Fruit fly (Drosophila melanogaster) whole organism, embryonic: ENCODE results near the gene dpp.
A peak's percentile ranks its signal among the peaks of the same experiment; 100 is the strongest.

ENCODE experiments used
- BEAF-32 ChIP-seq: fragments of 200-800 bp; sonication (Bioruptor generic); optimal IDR thresholded peaks from 3 replicates; lab custom pipeline; 2017; ENCODE audit warnings: missing biosample characterization, missing genetic modification characterization, mild to moderate bottlenecking, moderate library complexity, missing genetic modification reagents
- CG10267 ChIP-seq: fragments of 200-800 bp; sonication (Bioruptor generic); optimal IDR thresholded peaks from 2 replicates; lab custom pipeline; 2018; ENCODE audit warnings: missing biosample characterization, mild to moderate bottlenecking, missing genetic modification characterization, moderate library complexity
- CG10431 ChIP-seq: fragments of 200-800 bp; sonication (Bioruptor generic); optimal IDR thresholded peaks from 3 replicates; lab custom pipeline; 2018; ENCODE audit warnings: missing biosample characterization, mild to moderate bottlenecking, missing genetic modification characterization
- CG12219 ChIP-seq: fragments of 200-800 bp; sonication (Bioruptor generic); optimal IDR thresholded peaks from 3 replicates; lab custom pipeline; 2018; ENCODE audit warnings: missing biosample characterization, mild to moderate bottlenecking, missing genetic modification characterization
- CG12391 ChIP-seq: fragments of 200-800 bp; sonication (Bioruptor generic); optimal IDR thresholded peaks from 3 replicates; lab custom pipeline; 2018; ENCODE audit warnings: missing biosample characterization, mild to moderate bottlenecking, missing genetic modification characterization, moderate library complexity
- CG16813 ChIP-seq: fragments of 200-800 bp; sonication (Bioruptor generic); IDR thresholded peaks from 3 replicates; pipeline ENCODE4 v1.3.6; 2022; ENCODE audit warnings: missing biosample characterization, missing genetic modification characterization; ENCODE audit not compliant: partially characterized antibody
- CG16815 ChIP-seq: fragments of 200-800 bp; sonication (Bioruptor generic); optimal IDR thresholded peaks from 3 replicates; lab custom pipeline; 2017; ENCODE audit warnings: missing biosample characterization, mild to moderate bottlenecking, missing genetic modification characterization
- CG17359 ChIP-seq: fragments of 200-800 bp; sonication (Bioruptor generic); optimal IDR thresholded peaks from 3 replicates; lab custom pipeline; 2018; ENCODE audit warnings: missing biosample characterization, mild to moderate bottlenecking, missing genetic modification characterization, moderate library complexity
- CG17568 ChIP-seq: fragments of 200-800 bp; sonication (Bioruptor generic); optimal IDR thresholded peaks from 2 replicates; lab custom pipeline; 2018; ENCODE audit warnings: missing biosample characterization, mild to moderate bottlenecking, missing genetic modification characterization, moderate library complexity
- CG32772 ChIP-seq: fragments of 200-800 bp; sonication (Bioruptor generic); IDR thresholded peaks from 2 replicates; pipeline ENCODE4 v1.3.6; 2022; ENCODE audit warnings: missing biosample characterization, missing genetic modification characterization
- CG34224 ChIP-seq: fragments of 200-800 bp; sonication (Bioruptor generic); IDR thresholded peaks from 3 replicates; pipeline ENCODE4 v1.3.6; 2022; ENCODE audit warnings: missing biosample characterization, missing genetic modification characterization; ENCODE audit not compliant: partially characterized antibody
- CG4854 ChIP-seq: fragments of 200-800 bp; sonication (Bioruptor generic); optimal IDR thresholded peaks from 2 replicates; lab custom pipeline; 2016; ENCODE audit warnings: missing biosample characterization, missing genetic modification characterization, inconsistent platforms
- CG6683 ChIP-seq: fragments of 200-800 bp; sonication (Bioruptor generic); optimal IDR thresholded peaks from 2 replicates; lab custom pipeline; 2017; ENCODE audit warnings: missing biosample characterization, mild to moderate bottlenecking, missing genetic modification characterization, missing genetic modification reagents
- CG8388 ChIP-seq: fragments of 200-800 bp; sonication (Bioruptor generic); optimal IDR thresholded peaks from 2 replicates; lab custom pipeline; 2019; ENCODE audit warnings: missing biosample characterization, mild to moderate bottlenecking, missing genetic modification characterization, moderate library complexity
- CG8765 ChIP-seq: fragments of 200-800 bp; sonication (Bioruptor generic); IDR thresholded peaks from 2 replicates; pipeline ENCODE4 v1.3.6; 2022; ENCODE audit warnings: missing biosample characterization, missing genetic modification characterization
- CG9932 ChIP-seq: fragments of 200-800 bp; sonication (Bioruptor generic); IDR thresholded peaks from 2 replicates; pipeline ENCODE4 v1.3.6; 2022; ENCODE audit warnings: missing biosample characterization, missing genetic modification characterization
- Chrac-16 ChIP-seq: fragments of 200-800 bp; sonication (Bioruptor generic); optimal IDR thresholded peaks from 3 replicates; lab custom pipeline; 2016; ENCODE audit warnings: missing biosample characterization, missing genetic modification characterization
- Fer2 ChIP-seq: fragments of 200-800 bp; sonication (Bioruptor generic); optimal IDR thresholded peaks from 2 replicates; lab custom pipeline; 2018; ENCODE audit warnings: missing biosample characterization, mild to moderate bottlenecking, missing genetic modification characterization, moderate library complexity
- Fer3 ChIP-seq: fragments of 200-800 bp; sonication (Bioruptor generic); optimal IDR thresholded peaks from 2 replicates; lab custom pipeline; 2018; ENCODE audit warnings: missing biosample characterization, mild to moderate bottlenecking, missing genetic modification characterization, moderate library complexity
- GATAe ChIP-seq: fragments of 200-800 bp; sonication (Bioruptor generic); conservative IDR thresholded peaks from 2 replicates; pipeline ENCODE4 v1.3.6; 2022; ENCODE audit warnings: missing biosample characterization, missing genetic modification characterization
- Jarid2 ChIP-seq: fragments of 200-800 bp; sonication (Bioruptor generic); optimal IDR thresholded peaks from 3 replicates; lab custom pipeline; 2017; ENCODE audit warnings: mild to moderate bottlenecking, missing biosample characterization, missing genetic modification reagents, missing genetic modification characterization
- Mad ChIP-seq: fragments of 200-800 bp; sonication (Bioruptor generic); optimal IDR thresholded peaks from 2 replicates; lab custom pipeline; 2016; ENCODE audit warnings: missing biosample characterization, missing genetic modification characterization
- Nf-YC ChIP-seq: fragments of 200-800 bp; optimal IDR thresholded peaks from 3 replicates; lab custom pipeline; 2019; ENCODE audit warnings: missing biosample characterization, mild to moderate bottlenecking, missing genetic modification characterization, moderate library complexity
- PHDP ChIP-seq: fragments of 200-800 bp; sonication (Bioruptor generic); optimal IDR thresholded peaks from 3 replicates; lab custom pipeline; 2018; ENCODE audit warnings: missing biosample characterization, mild to moderate bottlenecking, missing genetic modification characterization, moderate library complexity
- Ptx1 ChIP-seq: fragments of 200-800 bp; sonication (Bioruptor generic); IDR thresholded peaks from 2 replicates; pipeline ENCODE4 v1.3.6; 2022; ENCODE audit warnings: missing biosample characterization, missing genetic modification characterization
- Sox102F ChIP-seq: fragments of 200-800 bp; sonication (Bioruptor generic); optimal IDR thresholded peaks from 2 replicates; lab custom pipeline; 2018; ENCODE audit warnings: missing biosample characterization, mild to moderate bottlenecking, missing genetic modification characterization, moderate library complexity
- YL-1 ChIP-seq: fragments of 200-800 bp; sonication (Bioruptor generic); optimal IDR thresholded peaks from 3 replicates; lab custom pipeline; 2017; ENCODE audit warnings: missing biosample characterization, mild to moderate bottlenecking, missing genetic modification characterization
- amos ChIP-seq: fragments of 200-800 bp; sonication (Bioruptor generic); IDR thresholded peaks from 2 replicates; pipeline ENCODE4 v1.3.6; 2022; ENCODE audit warnings: missing biosample characterization, missing genetic modification characterization; ENCODE audit not compliant: partially characterized antibody
- ash1 ChIP-seq: fragments of 200-800 bp; sonication (Bioruptor generic); optimal IDR thresholded peaks from 2 replicates; lab custom pipeline; 2018; ENCODE audit warnings: missing biosample characterization, mild to moderate bottlenecking, missing genetic modification characterization
- bsh ChIP-seq, 2 experiments: fragments of 200-800 bp; sonication (Bioruptor generic); optimal IDR thresholded peaks; 2 replicates each; lab custom pipeline; 2017 to 2018; ENCODE audit warnings: mild to moderate bottlenecking in 2 of 2, missing biosample characterization in 2 of 2, missing genetic modification characterization in 2 of 2, moderate library complexity in 1 of 2
- cad ChIP-seq: fragments of >200 bp; optimal IDR thresholded peaks from 2 replicates; lab custom pipeline; 2017; ENCODE audit warnings: missing biosample characterization, missing genetic modification characterization
- cato ChIP-seq: fragments of 200-800 bp; sonication (Bioruptor generic); optimal IDR thresholded peaks from 2 replicates; lab custom pipeline; 2016; ENCODE audit warnings: missing biosample characterization, missing genetic modification characterization, borderline replicate concordance
- ci ChIP-seq: fragments of 200-800 bp; sonication (Bioruptor generic); IDR thresholded peaks from 3 replicates; pipeline ENCODE4 v1.3.6; 2022; ENCODE audit warnings: missing biosample characterization, missing genetic modification characterization
- dm ChIP-seq: fragments of 200-800 bp; sonication (Bioruptor generic); optimal IDR thresholded peaks from 3 replicates; lab custom pipeline; 2016; ENCODE audit warnings: missing biosample characterization, missing genetic modification characterization
- gfzf ChIP-seq: fragments of 200-800 bp; sonication (Bioruptor generic); optimal IDR thresholded peaks from 2 replicates; lab custom pipeline; 2016; ENCODE audit warnings: missing biosample characterization, mild to moderate bottlenecking, missing genetic modification characterization, moderate library complexity
- grau ChIP-seq: fragments of 200-800 bp; optimal IDR thresholded peaks from 3 replicates; lab custom pipeline; 2019; ENCODE audit warnings: missing biosample characterization, mild to moderate bottlenecking, missing genetic modification characterization, moderate library complexity
- h ChIP-seq: fragments of >200 bp; optimal IDR thresholded peaks from 2 replicates; lab custom pipeline; 2017
- jigr1 ChIP-seq: fragments of 200-800 bp; sonication (Bioruptor generic); IDR thresholded peaks from 3 replicates; pipeline ENCODE4 v1.3.6; 2022; ENCODE audit warnings: missing biosample characterization, missing genetic modification characterization
- kni ChIP-seq: fragments of 200-800 bp; sonication (Bioruptor generic); optimal IDR thresholded peaks from 3 replicates; lab custom pipeline; 2017; ENCODE audit warnings: mild to moderate bottlenecking, missing biosample characterization, missing genetic modification reagents, missing genetic modification characterization
- lov ChIP-seq, 2 experiments: fragments of 200-800 bp in 1 of 2; fragments of >200 bp in 1 of 2; sonication (Bioruptor generic) in 1 of 2; IDR thresholded peaks in 1 of 2; optimal IDR thresholded peaks in 1 of 2; 2 replicates in 1 of 2; 3 replicates in 1 of 2; pipeline versions ENCODE4 v1.3.6 to Lab custom; 2017 to 2022; ENCODE audit warnings: missing biosample characterization in 1 of 2, missing genetic modification characterization in 1 of 2
- oc ChIP-seq: fragments of 200-800 bp; sonication (Bioruptor generic); optimal IDR thresholded peaks from 2 replicates; lab custom pipeline; 2018; ENCODE audit warnings: missing biosample characterization, mild to moderate bottlenecking, missing genetic modification characterization, moderate library complexity
- odd ChIP-seq: fragments of 200-800 bp; sonication (Bioruptor generic); optimal IDR thresholded peaks from 2 replicates; lab custom pipeline; 2017; ENCODE audit warnings: missing biosample characterization, mild to moderate bottlenecking, missing genetic modification characterization
- org-1 ChIP-seq: fragments of 200-800 bp; sonication (Bioruptor generic); optimal IDR thresholded peaks from 2 replicates; lab custom pipeline; 2017; ENCODE audit warnings: missing biosample characterization, missing genetic modification characterization
- prd ChIP-seq, 3 experiments: fragments of >200 bp in 2 of 3; fragments of 200-800 bp in 1 of 3; sonication (Bioruptor generic) in 1 of 3; optimal IDR thresholded peaks in 2 of 3; IDR thresholded peaks in 1 of 3; 2 replicates in 2 of 3; 3 replicates in 1 of 3; pipeline versions ENCODE4 v1.3.6 to Lab custom; 2017 to 2022; ENCODE audit warnings: missing biosample characterization in 1 of 3, missing genetic modification characterization in 1 of 3
- scrt ChIP-seq: fragments of 200-800 bp; sonication (Bioruptor generic); optimal IDR thresholded peaks from 2 replicates; lab custom pipeline; 2018; ENCODE audit warnings: missing biosample characterization, mild to moderate bottlenecking, missing genetic modification characterization, moderate library complexity
- tap ChIP-seq: fragments of 200-800 bp; optimal IDR thresholded peaks from 3 replicates; lab custom pipeline; 2019; ENCODE audit warnings: missing biosample characterization, mild to moderate bottlenecking, missing genetic modification characterization, moderate library complexity
- unpg ChIP-seq: fragments of 200-800 bp; sonication (Bioruptor generic); optimal IDR thresholded peaks from 3 replicates; lab custom pipeline; 2018; ENCODE audit warnings: missing biosample characterization, mild to moderate bottlenecking, missing genetic modification characterization, moderate library complexity
- vnd ChIP-seq: fragments of 200-800 bp; sonication (Bioruptor generic); IDR thresholded peaks from 3 replicates; pipeline ENCODE4 v1.3.6; 2022; ENCODE audit warnings: missing biosample characterization, missing genetic modification characterization; ENCODE audit not compliant: partially characterized antibody

dpp gene

DNA sequence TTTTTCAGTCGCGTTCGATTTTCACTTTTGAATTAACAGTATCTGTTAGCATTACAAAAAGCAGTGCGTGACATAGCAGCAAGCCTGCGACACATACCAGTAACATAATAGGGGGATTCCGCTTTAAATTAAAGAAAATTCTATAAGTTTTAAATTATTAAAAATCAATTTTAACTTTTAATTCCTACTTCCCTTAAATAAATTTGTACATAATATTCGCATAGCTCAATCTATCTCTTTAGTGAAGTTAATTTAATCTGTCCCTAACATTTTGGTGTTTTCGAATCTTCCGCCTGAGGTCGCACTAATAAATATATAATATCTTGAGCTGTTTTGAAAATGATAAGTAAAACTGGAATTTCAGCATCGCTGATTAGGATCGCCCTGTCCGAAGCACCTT lies 7.7 kb upstream of the dpp start, which contains the start of gene CG9886 (continued):
- no peak for TF ChIP-seq cato (GFP tag; lab: Kevin White, UChicago)
- TF ChIP-seq CG12391 (tag; lab: Kevin White, UChicago) = peak; percentile 87
- no peak for TF ChIP-seq CG10431 (GFP tag; lab: Kevin White, UChicago)
- peak; percentile 74 for TF ChIP-seq grau (tag; lab: Kevin White, UChicago)
- TF ChIP-seq tap = peak; percentile 68
- TF ChIP-seq prd (optimal IDR thresholded peaks at IDR 0.05; lab: Kevin White, UChicago) = no peak
- TF ChIP-seq prd (GFP tag; IDR thresholded peaks at IDR 0.05; lab: Robert Waterston, UW) = peak; percentile 69
- TF ChIP-seq ash1 (GFP tag; lab: Kevin White, UChicago) = no peak
- TF ChIP-seq CG9932 (GFP tag; lab: Robert Waterston, UW) = peak; percentile 61; the same call in 1 of the 2 replicates
- TF ChIP-seq odd (GFP tag; lab: Kevin White, UChicago) = peak; percentile 35
- peak; percentile 68 for TF ChIP-seq Chrac-16 (GFP tag; lab: Kevin White, UChicago)
- no peak for TF ChIP-seq dm
- peak; percentile 23 for TF ChIP-seq org-1 (GFP tag; lab: Kevin White, UChicago)
- TF ChIP-seq CG6683 (GFP tag; lab: Kevin White, UChicago) = peak; percentile 5
- TF ChIP-seq CG17568 (GFP tag; lab: Kevin White, UChicago) = no peak
- no peak for TF ChIP-seq GATAe (GFP tag; lab: Robert Waterston, UW)
- peak; percentile 25 for TF ChIP-seq Fer2 (tag; lab: Kevin White, UChicago)
- peak; percentile 50 for TF ChIP-seq Fer3
- TF ChIP-seq h (lab: Kevin White, UChicago) = no peak
- TF ChIP-seq Nf-YC = peak; percentile 60
- no peak for TF ChIP-seq CG34224 (GFP tag; lab: Robert Waterston, UW)
- no peak for TF ChIP-seq vnd (GFP tag; lab: Robert Waterston, UW)
- peak; percentile 76 for TF ChIP-seq Sox102F
- peak; percentile 87 for TF ChIP-seq unpg
- TF ChIP-seq scrt = peak; percentile 34
- 0 out of 3 replicates have a peak, but pooled peaks have one; percentile 48 for TF ChIP-seq ci
- TF ChIP-seq CG8765 = no peak
- peak; percentile 20 for TF ChIP-seq CG16815 (GFP tag; lab: Kevin White, UChicago)
- peak; percentile 59 for TF ChIP-seq oc (tag; lab: Kevin White, UChicago)
- no peak for TF ChIP-seq CG32772 (GFP tag; lab: Robert Waterston, UW)
- TF ChIP-seq CG17359 (tag; lab: Kevin White, UChicago) = peak; percentile 67
- TF ChIP-seq PHDP (tag; lab: Kevin White, UChicago) = peak; percentile 83
- TF ChIP-seq lov (optimal IDR thresholded peaks at IDR 0.05; lab: Kevin White, UChicago) = no peak
- no peak for TF ChIP-seq lov (GFP tag; IDR thresholded peaks at IDR 0.05; lab: Robert Waterston, UW)
- no peak for TF ChIP-seq CG4854 (GFP tag; lab: Kevin White, UChicago)
- TF ChIP-seq gfzf (GFP tag; lab: Kevin White, UChicago) = peak; percentile 60
- TF ChIP-seq YL-1 = peak; percentile 30
- peak; percentile 56 for TF ChIP-seq Ptx1
- TF ChIP-seq CG10267 (tag; lab: Kevin White, UChicago) = peak; percentile 73
- TF ChIP-seq CG12219 (GFP tag; lab: Kevin White, UChicago) = peak; percentile 15
- peak; percentile 21 for TF ChIP-seq BEAF-32 (GFP tag; lab: Kevin White, UChicago)
- peak; percentile 79 for TF ChIP-seq CG8388
- TF ChIP-seq cad (GFP tag; lab: Kevin White, UChicago) = no peak
- peak; percentile 40 for TF ChIP-seq Jarid2 (GFP tag; lab: Kevin White, UChicago)
- TF ChIP-seq amos (GFP tag; lab: Robert Waterston, UW) = no peak
- peak in 1 of 2 experiments; percentile 76 for TF ChIP-seq bsh (GFP tag; optimal IDR thresholded peaks at IDR 0.05; lab: Kevin White, UChicago)
- TF ChIP-seq Mad (GFP tag; lab: Kevin White, UChicago) = peak; percentile 50
- TF ChIP-seq kni (GFP tag; lab: Kevin White, UChicago) = no peak
- TF ChIP-seq CG16813 (GFP tag; lab: Robert Waterston, UW) = no peak
- TF ChIP-seq jigr1 (GFP tag; lab: Robert Waterston, UW) = no peak
